Fruit fly (Drosophila melanogaster) whole organism, embryonic: ENCODE measurements around the gene CG31075.

Experiments used
- Abd-B ChIP-seq: fragments of 200-800 bp; sonication (Bioruptor generic); optimal IDR thresholded peaks from 2 replicates; lab custom pipeline; 2018; ENCODE audit warnings: missing biosample characterization, mild to moderate bottlenecking, missing genetic modification characterization, moderate library complexity
- Aef1 ChIP-seq: fragments of 200-800 bp; sonication (Bioruptor generic); IDR thresholded peaks from 3 replicates; pipeline ENCODE4 v1.3.6; 2022; ENCODE audit warnings: missing biosample characterization, missing genetic modification characterization
- CG10147 ChIP-seq: fragments of 200-800 bp; sonication (Bioruptor generic); optimal IDR thresholded peaks from 2 replicates; lab custom pipeline; 2019; ENCODE audit warnings: missing biosample characterization, mild to moderate bottlenecking, missing genetic modification characterization, moderate library complexity
- CG10366 ChIP-seq: fragments of 200-800 bp; sonication (Bioruptor generic); IDR thresholded peaks from 2 replicates; pipeline ENCODE4 v1.3.6; 2022; ENCODE audit warnings: missing biosample characterization, missing genetic modification characterization
- CG10959 ChIP-seq: fragments of 200-800 bp; sonication (Bioruptor generic); IDR thresholded peaks from 2 replicates; pipeline ENCODE4 v1.3.6; 2022; ENCODE audit warnings: missing biosample characterization, missing genetic modification characterization
- CG10979 ChIP-seq: fragments of 200-800 bp; sonication (Bioruptor generic); optimal IDR thresholded peaks from 2 replicates; lab custom pipeline; 2018; ENCODE audit warnings: missing biosample characterization, mild to moderate bottlenecking, missing genetic modification characterization, moderate library complexity
- CG12219 ChIP-seq: fragments of 200-800 bp; sonication (Bioruptor generic); optimal IDR thresholded peaks from 3 replicates; lab custom pipeline; 2018; ENCODE audit warnings: missing biosample characterization, mild to moderate bottlenecking, missing genetic modification characterization
- CG12391 ChIP-seq: fragments of 200-800 bp; sonication (Bioruptor generic); optimal IDR thresholded peaks from 3 replicates; lab custom pipeline; 2018; ENCODE audit warnings: missing biosample characterization, mild to moderate bottlenecking, missing genetic modification characterization, moderate library complexity
- CG14965 ChIP-seq: fragments of 200-800 bp; sonication (Bioruptor generic); optimal IDR thresholded peaks from 2 replicates; lab custom pipeline; 2016; ENCODE audit warnings: missing biosample characterization, missing genetic modification characterization, borderline replicate concordance
- CG1647 ChIP-seq: fragments of 200-800 bp; sonication (Bioruptor generic); optimal IDR thresholded peaks from 3 replicates; lab custom pipeline; 2016; ENCODE audit warnings: missing biosample characterization, missing genetic modification characterization
- CG18599 ChIP-seq: fragments of 200-800 bp; sonication (Bioruptor generic); optimal IDR thresholded peaks from 3 replicates; lab custom pipeline; 2017; ENCODE audit warnings: missing biosample characterization, missing genetic modification characterization, mild to moderate bottlenecking, moderate library complexity, missing genetic modification reagents
- CG30020 ChIP-seq: fragments of 200-800 bp; optimal IDR thresholded peaks from 2 replicates; lab custom pipeline; 2019; ENCODE audit warnings: missing biosample characterization, mild to moderate bottlenecking, missing genetic modification characterization, moderate library complexity
- CG32772 ChIP-seq: fragments of 200-800 bp; sonication (Bioruptor generic); IDR thresholded peaks from 2 replicates; pipeline ENCODE4 v1.3.6; 2022; ENCODE audit warnings: missing biosample characterization, missing genetic modification characterization
- CG5953 ChIP-seq: fragments of 200-800 bp; sonication (Bioruptor generic); IDR thresholded peaks from 2 replicates; pipeline ENCODE4 v1.3.6; 2022; ENCODE audit warnings: missing biosample characterization, missing genetic modification characterization
- CG9215 ChIP-seq: fragments of 200-800 bp; sonication (Bioruptor generic); IDR thresholded peaks from 2 replicates; pipeline ENCODE4 v1.3.6; 2022; ENCODE audit warnings: missing biosample characterization, missing genetic modification characterization
- D19A ChIP-seq: fragments of 200-800 bp; optimal IDR thresholded peaks from 3 replicates; lab custom pipeline; 2019; ENCODE audit warnings: missing biosample characterization, mild to moderate bottlenecking, missing genetic modification characterization, moderate library complexity
- Dip3 ChIP-seq: fragments of 200-800 bp; sonication (Bioruptor generic); optimal IDR thresholded peaks from 3 replicates; lab custom pipeline; 2016; ENCODE audit warnings: missing biosample characterization, missing genetic modification characterization
- Doc2 ChIP-seq: fragments of 200-800 bp; sonication (Bioruptor generic); IDR thresholded peaks from 2 replicates; pipeline ENCODE4 v1.3.6; 2022; ENCODE audit warnings: missing biosample characterization, missing genetic modification characterization
- E2f1 ChIP-seq: fragments of 200-800 bp; sonication (Bioruptor generic); IDR thresholded peaks from 2 replicates; pipeline ENCODE4 v1.3.6; 2022; ENCODE audit warnings: missing biosample characterization, missing genetic modification characterization
- Ets65A ChIP-seq: fragments of 200-800 bp; sonication (Bioruptor generic); peaks from one replicate; lab custom pipeline; 2016; ENCODE audit warnings: missing biosample characterization, missing genetic modification characterization
- Fer3 ChIP-seq: fragments of 200-800 bp; sonication (Bioruptor generic); optimal IDR thresholded peaks from 2 replicates; lab custom pipeline; 2018; ENCODE audit warnings: missing biosample characterization, mild to moderate bottlenecking, missing genetic modification characterization, moderate library complexity
- HHEX ChIP-seq: fragments of 200-800 bp; sonication (Bioruptor generic); optimal IDR thresholded peaks from 3 replicates; lab custom pipeline; 2017; ENCODE audit warnings: missing biosample characterization, mild to moderate bottlenecking, missing genetic modification characterization, missing genetic modification reagents
- Hr39 ChIP-seq: fragments of >200 bp; optimal IDR thresholded peaks from 2 replicates; lab custom pipeline; 2017
- Nf-YA ChIP-seq: fragments of 200-800 bp; sonication (Bioruptor generic); IDR thresholded peaks from 2 replicates; pipeline ENCODE4 v1.3.6; 2022; ENCODE audit warnings: missing biosample characterization, missing genetic modification characterization
- Rx ChIP-seq: fragments of 200-800 bp; sonication (Bioruptor generic); IDR thresholded peaks from 2 replicates; pipeline ENCODE4 v1.3.6; 2022; ENCODE audit warnings: missing biosample characterization, missing genetic modification characterization
- Scr ChIP-seq: fragments of 200-800 bp; sonication (Bioruptor generic); IDR thresholded peaks from 2 replicates; pipeline ENCODE4 v1.3.6; 2022; ENCODE audit warnings: missing biosample characterization, missing genetic modification characterization; ENCODE audit not compliant: partially characterized antibody
- Spps ChIP-seq: fragments of 200-800 bp; sonication (Bioruptor generic); optimal IDR thresholded peaks from 2 replicates; lab custom pipeline; 2018; ENCODE audit warnings: missing biosample characterization, mild to moderate bottlenecking, missing genetic modification characterization
- Ssrp ChIP-seq: fragments of 200-800 bp; sonication (Bioruptor generic); optimal IDR thresholded peaks from 2 replicates; lab custom pipeline; 2018; ENCODE audit warnings: missing biosample characterization, mild to moderate bottlenecking, missing genetic modification characterization, moderate library complexity
- bab2 ChIP-seq: fragments of 200-800 bp; sonication (Bioruptor generic); optimal IDR thresholded peaks from 2 replicates; lab custom pipeline; 2016; ENCODE audit warnings: missing biosample characterization, missing genetic modification characterization
- croc ChIP-seq: fragments of 200-800 bp; sonication (Bioruptor generic); conservative IDR thresholded peaks from 3 replicates; pipeline ENCODE4 v1.3.6; 2022; ENCODE audit warnings: missing biosample characterization, missing genetic modification characterization
- cwo ChIP-seq: fragments of 200-800 bp; sonication (Bioruptor generic); optimal IDR thresholded peaks from 3 replicates; lab custom pipeline; 2017; ENCODE audit warnings: missing biosample characterization, missing genetic modification characterization, mild to moderate bottlenecking, moderate library complexity, missing genetic modification reagents
- disco-r ChIP-seq: fragments of 200-800 bp; sonication (Bioruptor generic); optimal IDR thresholded peaks from 2 replicates; lab custom pipeline; 2016; ENCODE audit warnings: missing biosample characterization, missing genetic modification characterization
- en ChIP-seq: fragments of 200-800 bp; sonication (Bioruptor generic); optimal IDR thresholded peaks from 2 replicates; lab custom pipeline; 2016; ENCODE audit warnings: missing biosample characterization, missing genetic modification characterization
- ewg ChIP-seq: fragments of 200-800 bp; sonication (Bioruptor generic); optimal IDR thresholded peaks from 3 replicates; lab custom pipeline; 2017; ENCODE audit warnings: mild to moderate bottlenecking, missing biosample characterization, missing genetic modification reagents, missing genetic modification characterization
- fd102C ChIP-seq: fragments of 200-800 bp; sonication (Bioruptor generic); optimal IDR thresholded peaks from 2 replicates; lab custom pipeline; 2018; ENCODE audit warnings: missing biosample characterization, mild to moderate bottlenecking, missing genetic modification characterization, moderate library complexity
- fd96Cb ChIP-seq: fragments of 200-800 bp; sonication (Bioruptor generic); optimal IDR thresholded peaks from 2 replicates; lab custom pipeline; 2018; ENCODE audit warnings: missing biosample characterization, mild to moderate bottlenecking, missing genetic modification characterization, moderate library complexity
- inv ChIP-seq: fragments of 200-800 bp; sonication (Bioruptor generic); IDR thresholded peaks from 2 replicates; pipeline ENCODE4 v1.3.6; 2022; ENCODE audit warnings: missing biosample characterization, missing genetic modification characterization; ENCODE audit not compliant: partially characterized antibody
- kah ChIP-seq: fragments of 200-800 bp; sonication (Bioruptor generic); optimal IDR thresholded peaks from 2 replicates; lab custom pipeline; 2018; ENCODE audit warnings: missing biosample characterization, mild to moderate bottlenecking, missing genetic modification characterization
- lola ChIP-seq, 3 experiments: fragments of >200 bp in 2 of 3; fragments of 200-800 bp in 1 of 3; sonication (Bioruptor generic) in 1 of 3; optimal IDR thresholded peaks; 2 replicates each; lab custom pipeline; 2017 to 2019; ENCODE audit warnings: missing biosample characterization in 3 of 3, missing genetic modification characterization in 3 of 3, mild to moderate bottlenecking in 1 of 3, moderate library complexity in 1 of 3
- nau ChIP-seq: fragments of 200-800 bp; sonication (Bioruptor generic); optimal IDR thresholded peaks from 3 replicates; lab custom pipeline; 2017; ENCODE audit warnings: missing biosample characterization, mild to moderate bottlenecking, missing genetic modification characterization, missing genetic modification reagents
- onecut ChIP-seq: fragments of 200-800 bp; sonication (Bioruptor generic); IDR thresholded peaks from 2 replicates; pipeline ENCODE4 v1.3.6; 2022; ENCODE audit warnings: missing biosample characterization, missing genetic modification characterization
- org-1 ChIP-seq: fragments of 200-800 bp; sonication (Bioruptor generic); optimal IDR thresholded peaks from 2 replicates; lab custom pipeline; 2017; ENCODE audit warnings: missing biosample characterization, missing genetic modification characterization
- ro ChIP-seq: fragments of 200-800 bp; sonication (Bioruptor generic); IDR thresholded peaks from 2 replicates; pipeline ENCODE4 v1.3.6; 2022; ENCODE audit warnings: missing biosample characterization, missing genetic modification characterization
- schlank ChIP-seq: fragments of 200-800 bp; sonication (Bioruptor generic); optimal IDR thresholded peaks from 2 replicates; lab custom pipeline; 2018; ENCODE audit warnings: missing biosample characterization, mild to moderate bottlenecking, missing genetic modification characterization
- slbo ChIP-seq: fragments of 200-800 bp; sonication (Bioruptor generic); IDR thresholded peaks from 2 replicates; pipeline ENCODE4 v1.3.6; 2022; ENCODE audit warnings: missing biosample characterization, missing genetic modification characterization
- stwl ChIP-seq: fragments of 200-800 bp; sonication (Bioruptor generic); optimal IDR thresholded peaks from 3 replicates; lab custom pipeline; 2018; ENCODE audit warnings: missing biosample characterization, mild to moderate bottlenecking, missing genetic modification characterization, moderate library complexity
- twi ChIP-seq: fragments of 200-800 bp; optimal IDR thresholded peaks from 2 replicates; lab custom pipeline; 2019; ENCODE audit warnings: missing biosample characterization, mild to moderate bottlenecking, missing genetic modification characterization, moderate library complexity
- unc-4 ChIP-seq: fragments of 200-800 bp; sonication (Bioruptor generic); IDR thresholded peaks from 2 replicates; pipeline ENCODE4 v1.3.6; 2022; ENCODE audit warnings: missing biosample characterization, missing genetic modification characterization; ENCODE audit not compliant: partially characterized antibody
- wdn ChIP-seq: fragments of 200-800 bp; sonication (Bioruptor generic); IDR thresholded peaks from 2 replicates; pipeline ENCODE4 v1.3.6; 2022; ENCODE audit warnings: missing biosample characterization, missing genetic modification characterization
- zfh1 ChIP-seq: fragments of 200-800 bp; sonication (Bioruptor generic); IDR thresholded peaks from 3 replicates; pipeline ENCODE4 v1.3.6; 2022; ENCODE audit warnings: missing biosample characterization, missing genetic modification characterization

The CG31075 gene

DNA sequence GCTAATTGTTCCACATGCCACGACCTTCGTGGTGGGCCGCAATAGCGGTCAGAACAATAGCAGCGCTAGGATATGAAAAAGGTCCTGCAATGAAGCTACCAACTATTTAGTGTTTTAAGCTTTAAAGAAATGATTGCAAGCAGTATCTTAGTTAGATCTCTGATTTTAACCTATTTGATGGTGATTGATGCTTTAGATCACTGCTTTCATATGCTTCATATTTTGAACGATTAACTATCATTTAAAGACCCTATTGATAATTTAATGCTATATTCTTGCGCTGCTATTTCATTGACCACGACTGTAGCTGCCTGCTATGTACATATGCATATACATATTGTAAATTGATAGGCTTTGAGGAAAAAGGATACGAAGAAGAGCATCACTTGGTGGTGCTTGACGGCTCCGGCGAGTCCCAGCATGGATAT lies 24.6 kb downstream of the CG31075 start (continued):
- no peak for TF ChIP-seq ro (GFP tag; lab: Robert Waterston, UW)
- peak; percentile 53 for TF ChIP-seq nau (GFP tag; lab: Kevin White, UChicago)
- TF ChIP-seq fd96Cb = peak; percentile 33
- peak; percentile 50 for TF ChIP-seq CG10979 (tag; lab: Kevin White, UChicago)
- TF ChIP-seq Nf-YA (GFP tag; lab: Robert Waterston, UW) = no peak
- peak; percentile 30; the same call in 1 of the 2 replicates for TF ChIP-seq E2f1
- peak; percentile 67 for TF ChIP-seq CG10147 (GFP tag; lab: Kevin White, UChicago)
- TF ChIP-seq Dip3 (GFP tag; lab: Kevin White, UChicago) = peak; percentile 41
- TF ChIP-seq CG32772 = 0 out of 2 replicates have a peak, but pooled peaks have one; percentile 31
- peak; percentile 32 for TF ChIP-seq CG12391 (tag; lab: Kevin White, UChicago)
- TF ChIP-seq onecut (GFP tag; lab: Robert Waterston, UW) = peak; percentile 53
- peak; percentile 50 for TF ChIP-seq org-1 (GFP tag; lab: Kevin White, UChicago)
- peak; percentile 52 for TF ChIP-seq CG12219 (GFP tag; lab: Kevin White, UChicago)
- TF ChIP-seq Ets65A (GFP tag; lab: Kevin White, UChicago) = peak; percentile 96
- TF ChIP-seq Aef1 (GFP tag; lab: Robert Waterston, UW) = peak; percentile 59; the same call in 2 of the 3 replicates
- peak; percentile 9 for TF ChIP-seq twi (tag; lab: Kevin White, UChicago)
- peak; percentile 67 for TF ChIP-seq D19A (tag; lab: Kevin White, UChicago)
- no peak for TF ChIP-seq disco-r (GFP tag; lab: Kevin White, UChicago)
- TF ChIP-seq lola (GFP tag; optimal IDR thresholded peaks at IDR 0.05; lab: Kevin White, UChicago) = peak in 1 of 3 experiments; percentile 16
- TF ChIP-seq unc-4 (GFP tag; lab: Robert Waterston, UW) = no peak
- peak; percentile 58 for TF ChIP-seq HHEX (GFP tag; lab: Kevin White, UChicago)
- peak; percentile 58; the same call in 1 of the 2 replicates for TF ChIP-seq CG10959 (GFP tag; lab: Robert Waterston, UW)
- peak; percentile 43; the same call in 1 of the 2 replicates for TF ChIP-seq CG9215 (GFP tag; lab: Robert Waterston, UW)
- peak; percentile 45; the same call in 1 of the 2 replicates for TF ChIP-seq slbo (GFP tag; lab: Robert Waterston, UW)
- TF ChIP-seq zfh1 (GFP tag; lab: Robert Waterston, UW) = peak; percentile 59; the same call in 1 of the 3 replicates
- peak; percentile 72 for TF ChIP-seq cwo (GFP tag; lab: Kevin White, UChicago)
- peak; percentile 10 for TF ChIP-seq ewg (GFP tag; lab: Kevin White, UChicago)
- 0 out of 2 replicates have a peak, but pooled peaks have one; percentile 31 for TF ChIP-seq wdn (GFP tag; lab: Robert Waterston, UW)
- TF ChIP-seq stwl (tag; lab: Kevin White, UChicago) = peak; percentile 32
- TF ChIP-seq CG18599 (GFP tag; lab: Kevin White, UChicago) = peak; percentile 89
- no peak for TF ChIP-seq inv (GFP tag; lab: Robert Waterston, UW)
- no peak for TF ChIP-seq en (GFP tag; lab: Kevin White, UChicago)
- TF ChIP-seq Rx = no peak
- no peak for TF ChIP-seq CG30020 (tag; lab: Kevin White, UChicago)
- TF ChIP-seq Fer3 (tag; lab: Kevin White, UChicago) = peak; percentile 83
- no peak for TF ChIP-seq Scr (GFP tag; lab: Robert Waterston, UW)
- peak; percentile 27 for TF ChIP-seq CG14965
- no peak for TF ChIP-seq Hr39
- peak; percentile 43; the same call in 2 of the 3 replicates for TF ChIP-seq croc (GFP tag; lab: Robert Waterston, UW)
- peak; percentile 79 for TF ChIP-seq Abd-B
- peak; percentile 86 for TF ChIP-seq bab2
- TF ChIP-seq CG10366 (GFP tag; lab: Robert Waterston, UW) = peak; percentile 33; the same call in 1 of the 2 replicates
- peak; percentile 56 for TF ChIP-seq kah (GFP tag; lab: Kevin White, UChicago)
- peak; percentile 65 for TF ChIP-seq CG1647 (GFP tag; lab: Kevin White, UChicago)
- no peak for TF ChIP-seq schlank
- no peak for TF ChIP-seq fd102C (GFP tag; lab: Kevin White, UChicago)
- TF ChIP-seq CG5953 (GFP tag; lab: Robert Waterston, UW) = 0 out of 2 replicates have a peak, but pooled peaks have one; percentile 17
- no peak for TF ChIP-seq Ssrp (tag; lab: Kevin White, UChicago)
- TF ChIP-seq Spps = peak; percentile 73
- no peak for TF ChIP-seq Doc2 (GFP tag; lab: Robert Waterston, UW)
